Worm (Caenorhabditis elegans): ENCODE measurements around the gene nhr-40.
A peak's percentile ranks its signal among the peaks of the same experiment; 100 is the strongest.

DNA sequence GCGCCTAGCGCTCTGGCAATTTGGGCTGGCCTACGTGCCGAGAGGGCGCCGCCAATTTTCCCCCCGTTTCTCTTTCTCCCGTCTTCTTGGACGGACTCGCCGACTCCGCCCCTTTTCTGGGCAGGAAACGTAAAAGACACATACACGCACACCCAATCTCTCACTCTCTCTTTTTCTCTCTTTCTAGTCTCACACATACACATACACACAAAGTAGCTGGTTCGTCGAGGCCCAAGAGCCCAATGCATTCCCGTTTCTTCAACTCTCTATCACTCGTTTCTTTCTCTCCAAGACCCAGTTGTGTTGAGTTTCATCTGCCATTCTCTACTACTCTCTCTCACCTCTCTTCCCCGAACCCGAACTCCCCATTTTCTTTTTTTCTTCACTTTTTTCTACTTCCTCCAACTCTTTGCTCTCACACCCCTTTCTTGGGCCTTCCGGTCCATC lies 5.1 kb downstream of the nhr-40 start:
- TF ChIP-seq ceh-82 (tag; optimal IDR thresholded peaks at IDR 0.05) (peak in 2 of 3 experiments; percentile 46 to 77), unc-30 (tag; optimal IDR thresholded peaks at IDR 0.05) (no peak)

Measured in whole organism, L1 larva.